Fruit fly (Drosophila melanogaster) whole organism, embryonic: ENCODE measurements around the gene RabGGTa.

ENCODE experiments used
- ATbp ChIP-seq: fragments of 200-800 bp; sonication (Bioruptor generic); optimal IDR thresholded peaks from 2 replicates; lab custom pipeline; 2017; ENCODE audit warnings: missing biosample characterization, mild to moderate bottlenecking, missing genetic modification characterization, missing genetic modification reagents
- Atf6 ChIP-seq: fragments of 200-800 bp; sonication (Bioruptor generic); IDR thresholded peaks from 2 replicates; pipeline ENCODE4 v1.3.6; 2022; ENCODE audit warnings: missing biosample characterization, missing genetic modification characterization
- Bgb ChIP-seq: fragments of 200-800 bp; sonication (Bioruptor generic); IDR thresholded peaks from 2 replicates; pipeline ENCODE4 v1.3.6; 2022; ENCODE audit warnings: missing biosample characterization, missing genetic modification characterization; ENCODE audit not compliant: partially characterized antibody
- CG10366 ChIP-seq: fragments of 200-800 bp; sonication (Bioruptor generic); IDR thresholded peaks from 2 replicates; pipeline ENCODE4 v1.3.6; 2022; ENCODE audit warnings: missing biosample characterization, missing genetic modification characterization
- CG11247 ChIP-seq: fragments of 200-800 bp; sonication (Bioruptor generic); IDR thresholded peaks from 2 replicates; pipeline ENCODE4 v1.3.6; 2022; ENCODE audit warnings: missing biosample characterization, missing genetic modification characterization
- CG12659 ChIP-seq: fragments of 200-800 bp; sonication (Bioruptor generic); optimal IDR thresholded peaks from 3 replicates; lab custom pipeline; 2017; ENCODE audit warnings: mild to moderate bottlenecking, missing biosample characterization, missing genetic modification reagents, missing genetic modification characterization
- CG13624 ChIP-seq: fragments of 200-800 bp; sonication (Bioruptor generic); optimal IDR thresholded peaks from 2 replicates; lab custom pipeline; 2016; ENCODE audit warnings: missing biosample characterization, missing genetic modification characterization
- CG15514 ChIP-seq: fragments of 200-800 bp; sonication (Bioruptor generic); optimal IDR thresholded peaks from 3 replicates; lab custom pipeline; 2017; ENCODE audit warnings: missing biosample characterization, missing genetic modification characterization, mild to moderate bottlenecking, moderate library complexity, missing genetic modification reagents
- CG17328 ChIP-seq: fragments of 200-800 bp; sonication (Bioruptor generic); IDR thresholded peaks from 2 replicates; pipeline ENCODE4 v1.3.6; 2022; ENCODE audit warnings: missing biosample characterization, missing genetic modification characterization
- CG17612 ChIP-seq: fragments of 200-800 bp; sonication (Bioruptor generic); IDR thresholded peaks from 2 replicates; pipeline ENCODE4 v1.3.6; 2022; ENCODE audit warnings: missing biosample characterization, missing genetic modification characterization
- CG18262 ChIP-seq: fragments of 200-800 bp; optimal IDR thresholded peaks from 3 replicates; lab custom pipeline; 2019; ENCODE audit warnings: missing biosample characterization, mild to moderate bottlenecking, missing genetic modification characterization, moderate library complexity
- CG31224 ChIP-seq: fragments of 200-800 bp; sonication (Bioruptor generic); IDR thresholded peaks from 2 replicates; pipeline ENCODE4 v1.3.6; 2022; ENCODE audit warnings: missing biosample characterization, missing genetic modification characterization
- CG31441 ChIP-seq: fragments of 200-800 bp; sonication (Bioruptor generic); IDR thresholded peaks from 2 replicates; pipeline ENCODE4 v1.3.6; 2022; ENCODE audit warnings: missing biosample characterization, missing genetic modification characterization
- CG32772 ChIP-seq: fragments of 200-800 bp; sonication (Bioruptor generic); IDR thresholded peaks from 2 replicates; pipeline ENCODE4 v1.3.6; 2022; ENCODE audit warnings: missing biosample characterization, missing genetic modification characterization
- CG3407 ChIP-seq: fragments of 200-800 bp; sonication (Bioruptor generic); optimal IDR thresholded peaks from 2 replicates; lab custom pipeline; 2018; ENCODE audit warnings: missing biosample characterization, mild to moderate bottlenecking, missing genetic modification characterization
- CG34422 ChIP-seq: fragments of 200-800 bp; sonication (Bioruptor generic); IDR thresholded peaks from 3 replicates; pipeline ENCODE4 v1.3.6; 2022; ENCODE audit warnings: missing biosample characterization, missing genetic modification characterization
- CG6765 ChIP-seq: fragments of 200-800 bp; sonication (Bioruptor generic); optimal IDR thresholded peaks from 3 replicates; lab custom pipeline; 2017; ENCODE audit warnings: missing biosample characterization, mild to moderate bottlenecking, missing genetic modification characterization
- CG6854 ChIP-seq: fragments of 200-800 bp; sonication (Bioruptor generic); optimal IDR thresholded peaks from 3 replicates; lab custom pipeline; 2017; ENCODE audit warnings: missing biosample characterization, mild to moderate bottlenecking, missing genetic modification characterization
- CG8281 ChIP-seq: fragments of 200-800 bp; sonication (Bioruptor generic); optimal IDR thresholded peaks from 2 replicates; lab custom pipeline; 2018; ENCODE audit warnings: missing biosample characterization, mild to moderate bottlenecking, missing genetic modification characterization, moderate library complexity
- CG8765 ChIP-seq: fragments of 200-800 bp; sonication (Bioruptor generic); IDR thresholded peaks from 2 replicates; pipeline ENCODE4 v1.3.6; 2022; ENCODE audit warnings: missing biosample characterization, missing genetic modification characterization
- CG9215 ChIP-seq: fragments of 200-800 bp; sonication (Bioruptor generic); IDR thresholded peaks from 2 replicates; pipeline ENCODE4 v1.3.6; 2022; ENCODE audit warnings: missing biosample characterization, missing genetic modification characterization
- CG9727 ChIP-seq: fragments of 200-800 bp; sonication (Bioruptor generic); optimal IDR thresholded peaks from 3 replicates; lab custom pipeline; 2017; ENCODE audit warnings: missing biosample characterization, mild to moderate bottlenecking, missing genetic modification characterization
- CHES-1-like ChIP-seq: fragments of 200-800 bp; sonication (Bioruptor generic); optimal IDR thresholded peaks from 2 replicates; lab custom pipeline; 2016; ENCODE audit warnings: missing biosample characterization, missing genetic modification characterization
- CkIIα-i1 ChIP-seq: fragments of 200-800 bp; sonication (Bioruptor generic); IDR thresholded peaks from 2 replicates; pipeline ENCODE4 v1.3.6; 2022; ENCODE audit warnings: missing biosample characterization, missing genetic modification characterization
- D19B ChIP-seq: fragments of 200-800 bp; sonication (Bioruptor generic); optimal IDR thresholded peaks from 2 replicates; lab custom pipeline; 2017; ENCODE audit warnings: missing biosample characterization, mild to moderate bottlenecking, missing genetic modification characterization
- Dll ChIP-seq: fragments of 200-800 bp; sonication (Bioruptor generic); IDR thresholded peaks from 4 replicates; pipeline ENCODE4 v1.3.6; 2022; ENCODE audit warnings: missing biosample characterization, missing genetic modification characterization; ENCODE audit not compliant: partially characterized antibody
- Doc3 ChIP-seq: fragments of 200-800 bp; sonication (Bioruptor generic); IDR thresholded peaks from 3 replicates; pipeline ENCODE4 v1.3.6; 2022; ENCODE audit warnings: missing biosample characterization, missing genetic modification characterization; ENCODE audit not compliant: partially characterized antibody
- Ets97D ChIP-seq: fragments of 200-800 bp; sonication (Bioruptor generic); optimal IDR thresholded peaks from 3 replicates; lab custom pipeline; 2016; ENCODE audit warnings: missing biosample characterization, missing genetic modification characterization
- Fer3 ChIP-seq: fragments of 200-800 bp; sonication (Bioruptor generic); optimal IDR thresholded peaks from 2 replicates; lab custom pipeline; 2018; ENCODE audit warnings: missing biosample characterization, mild to moderate bottlenecking, missing genetic modification characterization, moderate library complexity
- Hey ChIP-seq: fragments of 200-800 bp; sonication (Bioruptor generic); optimal IDR thresholded peaks from 3 replicates; lab custom pipeline; 2018; ENCODE audit warnings: missing biosample characterization, mild to moderate bottlenecking, missing genetic modification characterization
- Hr51 ChIP-seq, 2 experiments: fragments of 200-800 bp; sonication (Bioruptor generic); optimal IDR thresholded peaks; 2 replicates in 1 of 2; 3 replicates in 1 of 2; lab custom pipeline; 2016 to 2018; ENCODE audit warnings: missing biosample characterization in 2 of 2, missing genetic modification characterization in 2 of 2, mild to moderate bottlenecking in 1 of 2, moderate library complexity in 1 of 2
- Rfx ChIP-seq: fragments of 200-800 bp; sonication (Bioruptor generic); IDR thresholded peaks from 2 replicates; pipeline ENCODE4 v1.3.6; 2022; ENCODE audit warnings: missing biosample characterization, missing genetic modification characterization
- Rx ChIP-seq: fragments of 200-800 bp; sonication (Bioruptor generic); IDR thresholded peaks from 2 replicates; pipeline ENCODE4 v1.3.6; 2022; ENCODE audit warnings: missing biosample characterization, missing genetic modification characterization
- Sox100B ChIP-seq: fragments of 200-800 bp; sonication (Bioruptor generic); optimal IDR thresholded peaks from 3 replicates; lab custom pipeline; 2018; ENCODE audit warnings: missing biosample characterization, mild to moderate bottlenecking, missing genetic modification characterization
- Trl ChIP-seq, 3 experiments: fragments of >200 bp in 2 of 3; fragments of 200-800 bp in 1 of 3; sonication (Bioruptor generic) in 1 of 3; optimal IDR thresholded peaks; 2 replicates in 1 of 3; 3 replicates in 2 of 3; lab custom pipeline; 2016 to 2017; ENCODE audit warnings: missing biosample characterization in 1 of 3, missing genetic modification characterization in 1 of 3
- aop ChIP-seq: fragments of 200-800 bp; sonication (Bioruptor generic); IDR thresholded peaks from 2 replicates; pipeline ENCODE4 v1.3.6; 2022; ENCODE audit warnings: missing biosample characterization, missing genetic modification characterization
- da ChIP-seq: fragments of 200-800 bp; sonication (Bioruptor generic); optimal IDR thresholded peaks from 2 replicates; lab custom pipeline; 2016; ENCODE audit warnings: missing biosample characterization, missing genetic modification characterization
- dan ChIP-seq: fragments of 200-800 bp; sonication (Bioruptor generic); IDR thresholded peaks from 2 replicates; pipeline ENCODE4 v1.3.6; 2022; ENCODE audit warnings: missing biosample characterization, missing genetic modification characterization
- dm ChIP-seq: fragments of 200-800 bp; sonication (Bioruptor generic); optimal IDR thresholded peaks from 3 replicates; lab custom pipeline; 2016; ENCODE audit warnings: missing biosample characterization, missing genetic modification characterization
- dpn ChIP-seq, 2 experiments: fragments of 200-800 bp; sonication (Bioruptor generic); optimal IDR thresholded peaks; 3 replicates each; lab custom pipeline; 2016; ENCODE audit warnings: missing biosample characterization in 2 of 2, missing genetic modification characterization in 2 of 2
- fd64A ChIP-seq: fragments of 200-800 bp; sonication (Bioruptor generic); optimal IDR thresholded peaks from 3 replicates; lab custom pipeline; 2018; ENCODE audit warnings: missing biosample characterization, mild to moderate bottlenecking, missing genetic modification characterization
- nerfin-2 ChIP-seq: fragments of 200-800 bp; sonication (Bioruptor generic); IDR thresholded peaks from 2 replicates; pipeline ENCODE4 v1.3.6; 2022; ENCODE audit warnings: missing biosample characterization, missing genetic modification characterization; ENCODE audit not compliant: partially characterized antibody
- p53 ChIP-seq: fragments of 200-800 bp; sonication (Bioruptor generic); optimal IDR thresholded peaks from 2 replicates; lab custom pipeline; 2016; ENCODE audit warnings: missing biosample characterization, missing genetic modification characterization
- ro ChIP-seq: fragments of 200-800 bp; sonication (Bioruptor generic); IDR thresholded peaks from 2 replicates; pipeline ENCODE4 v1.3.6; 2022; ENCODE audit warnings: missing biosample characterization, missing genetic modification characterization
- sens ChIP-seq: fragments of 200-800 bp; sonication (Bioruptor generic); peaks from one replicate; lab custom pipeline; 2016; ENCODE audit warnings: missing biosample characterization, missing genetic modification characterization
- stwl ChIP-seq: fragments of 200-800 bp; sonication (Bioruptor generic); optimal IDR thresholded peaks from 3 replicates; lab custom pipeline; 2018; ENCODE audit warnings: missing biosample characterization, mild to moderate bottlenecking, missing genetic modification characterization, moderate library complexity
- tap ChIP-seq: fragments of 200-800 bp; optimal IDR thresholded peaks from 3 replicates; lab custom pipeline; 2019; ENCODE audit warnings: missing biosample characterization, mild to moderate bottlenecking, missing genetic modification characterization, moderate library complexity
- tgo ChIP-seq: fragments of 200-800 bp; sonication (Bioruptor generic); IDR thresholded peaks from 3 replicates; pipeline ENCODE4 v1.3.6; 2022; ENCODE audit warnings: missing biosample characterization, missing genetic modification characterization
- trh ChIP-seq: fragments of 200-800 bp; sonication (Bioruptor generic); optimal IDR thresholded peaks from 2 replicates; lab custom pipeline; 2016; ENCODE audit warnings: missing biosample characterization, missing genetic modification characterization

The RabGGTa gene

dm6 chr3R:5100323-5101055, 27.4 kb upstream of the RabGGTa start (continued):
- TF ChIP-seq CG31441 (peak; percentile 47), fd64A (GFP tag; lab: Kevin White, UChicago) (no peak), CG18262 (peak; percentile 46), CG12659 (GFP tag; lab: Kevin White, UChicago) (no peak), CG34422 (GFP tag; lab: Robert Waterston, UW) (peak; percentile 30; the same call in 1 of the 3 replicates), CG15514 (GFP tag; lab: Kevin White, UChicago) (no peak), CG9215 (no peak), tgo (no peak), Hey (tag; lab: Kevin White, UChicago) (no peak), Trl (optimal IDR thresholded peaks at IDR 0.05; lab: Kevin White, UChicago) (no peak), Trl (GFP tag; optimal IDR thresholded peaks at IDR 0.05; lab: Kevin White, UChicago) (no peak), CHES-1-like (GFP tag; lab: Kevin White, UChicago) (no peak), CG10366 (no peak), aop (GFP tag; lab: Robert Waterston, UW) (no peak), D19B (no peak), da (GFP tag; lab: Kevin White, UChicago) (no peak), dan (no peak), dpn (GFP tag; optimal IDR thresholded peaks at IDR 0.05; lab: Kevin White, UChicago) (peak in 1 of 2 experiments; percentile 30), CG8281 (tag; lab: Kevin White, UChicago) (no peak), Hr51 (GFP tag; optimal IDR thresholded peaks at IDR 0.05; lab: Kevin White, UChicago) (peak in 1 of 2 experiments; percentile 42), tap (tag; lab: Kevin White, UChicago) (no peak), stwl (no peak), Dll (GFP tag; lab: Robert Waterston, UW) (no peak), Ets97D (GFP tag; lab: Kevin White, UChicago) (no peak), Atf6 (GFP tag; lab: Robert Waterston, UW) (no peak; the same call in 1 of the 2 replicates), CkIIα-i1 (GFP tag; lab: Robert Waterston, UW) (no peak), CG11247 (GFP tag; lab: Robert Waterston, UW) (0 out of 2 replicates have a peak, but pooled peaks have one; percentile 12), CG17612 (no peak), Rx (GFP tag; lab: Robert Waterston, UW) (no peak), CG13624 (no peak), CG32772 (no peak), sens (GFP tag; lab: Kevin White, UChicago) (peak; percentile 56), CG6765 (GFP tag; lab: Kevin White, UChicago) (no peak), CG31224 (GFP tag; lab: Robert Waterston, UW) (no peak), Rfx (GFP tag; lab: Robert Waterston, UW) (no peak), dm (no peak), trh (GFP tag; lab: Kevin White, UChicago) (no peak), Fer3 (tag; lab: Kevin White, UChicago) (no peak), p53 (no peak), CG17328 (GFP tag; lab: Robert Waterston, UW) (peak; percentile 36; the same call in 1 of the 2 replicates), CG6854 (GFP tag; lab: Kevin White, UChicago) (no peak), nerfin-2 (GFP tag; lab: Robert Waterston, UW) (no peak), Sox100B (no peak), CG8765 (no peak), ro (GFP tag; lab: Robert Waterston, UW) (no peak), CG9727 (GFP tag; lab: Kevin White, UChicago) (peak; percentile 37), CG3407 (GFP tag; lab: Kevin White, UChicago) (no peak), Doc3 (GFP tag; lab: Robert Waterston, UW) (no peak), Bgb (GFP tag; lab: Robert Waterston, UW) (no peak), ATbp (GFP tag; lab: Kevin White, UChicago) (peak; percentile 20)
